Worm (Caenorhabditis elegans): Measurements from ENCODE around the gene T05B4.9.

DNA sequence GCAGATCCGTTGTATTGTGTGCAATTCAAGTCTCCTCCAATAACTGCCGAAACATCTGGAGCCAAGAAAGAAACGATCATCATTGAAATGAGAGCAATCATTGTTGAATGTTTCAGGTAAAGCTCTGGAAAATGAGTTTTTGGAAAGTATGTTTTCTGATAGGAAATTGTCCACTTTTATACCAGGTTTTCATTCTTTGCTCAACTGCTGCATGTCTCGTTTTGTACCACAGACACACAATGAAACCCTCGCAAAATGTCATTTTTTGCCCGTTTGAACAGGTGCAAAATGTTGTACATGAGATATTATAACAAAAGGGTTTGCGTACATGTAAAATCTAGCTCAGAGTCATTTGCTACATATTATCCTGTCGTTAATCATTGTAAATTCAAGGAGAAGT is 2.4 kb upstream of the T05B4.9 start, which contains the start of gene T05B4.10:
- TF ChIP-seq ceh-39 (tag; optimal IDR thresholded peaks at IDR 0.05) (no peak), ces-1 (GFP tag; optimal IDR thresholded peaks at IDR 0.05) (no peak), mls-2 (tag; optimal IDR thresholded peaks at IDR 0.05) (no peak), elt-3 (tag; optimal IDR thresholded peaks at IDR 0.05) (no peak), unc-62 (GFP tag; optimal IDR thresholded peaks at IDR 0.05) (no peak), nhr-12 (tag; optimal IDR thresholded peaks at IDR 0.05) (no peak)

Measured in whole organism, mixed stage, embryonic.